Fruit fly (Drosophila melanogaster): ENCODE data around the gene Sgt.
A peak's percentile ranks its signal among the peaks of the same experiment; 100 is the strongest.

DNA sequence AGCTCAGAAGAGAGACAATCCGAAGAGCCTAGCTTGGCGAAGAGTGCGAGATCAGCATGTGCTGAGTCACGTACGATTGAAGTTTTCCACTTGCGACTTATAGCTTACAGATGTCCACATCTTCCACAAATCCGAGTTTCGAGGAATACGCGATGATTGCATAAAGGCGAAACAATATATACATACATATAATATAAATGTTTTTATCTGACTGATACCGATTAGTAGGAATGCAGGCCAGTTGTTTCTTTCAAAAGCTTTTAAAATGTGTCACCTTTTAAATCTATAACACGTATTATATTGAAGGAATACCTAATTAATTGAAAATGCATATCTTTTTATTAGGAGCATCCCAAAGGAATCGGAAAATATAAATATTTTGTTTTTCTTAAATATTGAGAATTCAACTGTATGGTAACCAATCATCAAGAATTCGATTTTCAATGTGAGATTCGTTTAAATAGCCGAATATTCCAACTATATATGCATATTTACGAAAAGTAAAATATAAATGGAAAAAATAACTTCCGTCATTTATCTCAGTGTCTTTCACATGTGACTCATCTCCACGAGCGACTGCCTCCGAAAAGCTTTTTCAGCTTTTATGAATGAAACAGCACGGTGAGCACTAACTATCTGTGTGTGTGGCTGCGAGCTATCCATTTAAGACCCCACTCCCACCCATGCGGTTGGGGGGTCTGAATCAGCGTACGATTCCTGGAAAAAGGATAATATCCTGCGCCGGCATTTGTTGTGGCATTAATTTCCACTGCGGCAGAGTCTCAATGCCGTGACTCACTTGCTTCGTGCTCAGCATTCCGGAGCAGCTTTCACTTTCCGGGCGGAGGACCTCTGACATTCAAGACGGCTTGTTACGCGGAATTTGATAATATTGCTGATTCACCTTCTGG is 20.6 kb upstream of the Sgt start:
- TF ChIP-seq CG9797 (GFP tag; optimal IDR thresholded peaks at IDR 0.05) (no peak), unpg (GFP tag; optimal IDR thresholded peaks at IDR 0.05) (peak; percentile 76), ash1 (GFP tag; optimal IDR thresholded peaks at IDR 0.05) (no peak)
